Fruit fly (Drosophila melanogaster) whole organism, embryonic: ENCODE results near the gene Sirt4.

Experiments used
- Adf1 ChIP-seq: fragments of 200-800 bp; sonication (Bioruptor generic); IDR thresholded peaks from 2 replicates; pipeline ENCODE4 v1.3.6; 2022; ENCODE audit warnings: missing biosample characterization, missing genetic modification characterization
- C15 ChIP-seq: fragments of 200-800 bp; sonication (Bioruptor generic); IDR thresholded peaks from 3 replicates; pipeline ENCODE4 v1.3.6; 2022; ENCODE audit warnings: missing biosample characterization, missing genetic modification characterization
- CG11456 ChIP-seq: fragments of 200-800 bp; sonication (Bioruptor generic); IDR thresholded peaks from 3 replicates; pipeline ENCODE4 v1.3.6; 2022; ENCODE audit warnings: missing biosample characterization, missing genetic modification characterization
- CG12219 ChIP-seq: fragments of 200-800 bp; sonication (Bioruptor generic); optimal IDR thresholded peaks from 3 replicates; lab custom pipeline; 2018; ENCODE audit warnings: missing biosample characterization, mild to moderate bottlenecking, missing genetic modification characterization
- CG14014 ChIP-seq: fragments of 200-800 bp; sonication (Bioruptor generic); IDR thresholded peaks from 2 replicates; pipeline ENCODE4 v1.3.6; 2022; ENCODE audit warnings: missing biosample characterization, missing genetic modification characterization
- CG14710 ChIP-seq: fragments of 200-800 bp; sonication (Bioruptor generic); optimal IDR thresholded peaks from 3 replicates; lab custom pipeline; 2019; ENCODE audit warnings: missing biosample characterization, mild to moderate bottlenecking, missing genetic modification characterization, moderate library complexity
- CG1602 ChIP-seq: fragments of 200-800 bp; sonication (Bioruptor generic); optimal IDR thresholded peaks from 3 replicates; lab custom pipeline; 2016; ENCODE audit warnings: missing biosample characterization, missing genetic modification characterization
- CG1647 ChIP-seq: fragments of 200-800 bp; sonication (Bioruptor generic); optimal IDR thresholded peaks from 3 replicates; lab custom pipeline; 2016; ENCODE audit warnings: missing biosample characterization, missing genetic modification characterization
- CG17568 ChIP-seq: fragments of 200-800 bp; sonication (Bioruptor generic); optimal IDR thresholded peaks from 2 replicates; lab custom pipeline; 2018; ENCODE audit warnings: missing biosample characterization, mild to moderate bottlenecking, missing genetic modification characterization, moderate library complexity
- CG17829 ChIP-seq: fragments of 200-800 bp; optimal IDR thresholded peaks from 2 replicates; lab custom pipeline; 2019; ENCODE audit warnings: missing biosample characterization, mild to moderate bottlenecking, missing genetic modification characterization, moderate library complexity
- CG18764 ChIP-seq: fragments of 200-800 bp; sonication (Bioruptor generic); optimal IDR thresholded peaks from 3 replicates; lab custom pipeline; 2016; ENCODE audit warnings: missing biosample characterization, missing genetic modification characterization
- CG2875 ChIP-seq: fragments of 200-800 bp; sonication (Bioruptor generic); optimal IDR thresholded peaks from 2 replicates; lab custom pipeline; 2017; ENCODE audit warnings: missing biosample characterization, mild to moderate bottlenecking, missing genetic modification characterization, missing genetic modification reagents
- CG31441 ChIP-seq: fragments of 200-800 bp; sonication (Bioruptor generic); IDR thresholded peaks from 2 replicates; pipeline ENCODE4 v1.3.6; 2022; ENCODE audit warnings: missing biosample characterization, missing genetic modification characterization
- CG33557 ChIP-seq: fragments of 200-800 bp; sonication (Bioruptor generic); optimal IDR thresholded peaks from 2 replicates; lab custom pipeline; 2019; ENCODE audit warnings: missing biosample characterization, mild to moderate bottlenecking, missing genetic modification characterization, moderate library complexity
- CG3407 ChIP-seq: fragments of 200-800 bp; sonication (Bioruptor generic); optimal IDR thresholded peaks from 2 replicates; lab custom pipeline; 2018; ENCODE audit warnings: missing biosample characterization, mild to moderate bottlenecking, missing genetic modification characterization
- CG4617 ChIP-seq: fragments of 200-800 bp; sonication (Bioruptor generic); optimal IDR thresholded peaks from 3 replicates; lab custom pipeline; 2016; ENCODE audit warnings: missing biosample characterization, missing genetic modification characterization, borderline replicate concordance
- CG6175 ChIP-seq: fragments of 200-800 bp; sonication (Bioruptor generic); IDR thresholded peaks from 3 replicates; pipeline ENCODE4 v1.3.6; 2022; ENCODE audit warnings: missing biosample characterization, missing genetic modification characterization
- CG6683 ChIP-seq: fragments of 200-800 bp; sonication (Bioruptor generic); optimal IDR thresholded peaks from 2 replicates; lab custom pipeline; 2017; ENCODE audit warnings: missing biosample characterization, mild to moderate bottlenecking, missing genetic modification characterization, missing genetic modification reagents
- CG6765 ChIP-seq: fragments of 200-800 bp; sonication (Bioruptor generic); optimal IDR thresholded peaks from 3 replicates; lab custom pipeline; 2017; ENCODE audit warnings: missing biosample characterization, mild to moderate bottlenecking, missing genetic modification characterization
- CG6854 ChIP-seq: fragments of 200-800 bp; sonication (Bioruptor generic); optimal IDR thresholded peaks from 3 replicates; lab custom pipeline; 2017; ENCODE audit warnings: missing biosample characterization, mild to moderate bottlenecking, missing genetic modification characterization
- Deaf1 ChIP-seq: fragments of 200-800 bp; optimal IDR thresholded peaks from 3 replicates; lab custom pipeline; 2019; ENCODE audit warnings: missing biosample characterization, mild to moderate bottlenecking, missing genetic modification characterization, moderate library complexity
- Dip2 ChIP-seq: fragments of 200-800 bp; sonication (Bioruptor generic); IDR thresholded peaks from 2 replicates; pipeline ENCODE4 v1.3.6; 2022; ENCODE audit warnings: missing biosample characterization, missing genetic modification characterization
- Elba2 ChIP-seq: fragments of 200-800 bp; sonication (Bioruptor generic); optimal IDR thresholded peaks from 3 replicates; lab custom pipeline; 2016; ENCODE audit warnings: missing biosample characterization, missing genetic modification characterization
- Ets97D ChIP-seq: fragments of 200-800 bp; sonication (Bioruptor generic); optimal IDR thresholded peaks from 3 replicates; lab custom pipeline; 2016; ENCODE audit warnings: missing biosample characterization, missing genetic modification characterization
- Hr3 ChIP-seq: fragments of 200-800 bp; sonication (Bioruptor generic); optimal IDR thresholded peaks from 3 replicates; lab custom pipeline; 2016; ENCODE audit warnings: missing biosample characterization, missing genetic modification characterization
- Kr ChIP-seq: fragments of 200-800 bp; sonication (Bioruptor generic); optimal IDR thresholded peaks from 2 replicates; lab custom pipeline; 2017; ENCODE audit warnings: missing biosample characterization, mild to moderate bottlenecking, missing genetic modification characterization
- Med ChIP-seq: fragments of 200-800 bp; sonication (Bioruptor generic); peaks from one replicate; lab custom pipeline; 2016; ENCODE audit warnings: missing biosample characterization, missing genetic modification characterization, mild to moderate bottlenecking, inconsistent platforms, moderate library complexity
- Mes4 ChIP-seq: fragments of 200-800 bp; sonication (Bioruptor generic); optimal IDR thresholded peaks from 2 replicates; lab custom pipeline; 2016; ENCODE audit warnings: missing biosample characterization, missing genetic modification characterization
- Neu2 ChIP-seq: fragments of 200-800 bp; sonication (Bioruptor generic); optimal IDR thresholded peaks from 3 replicates; lab custom pipeline; 2016; ENCODE audit warnings: missing biosample characterization, missing genetic modification characterization, borderline replicate concordance
- Opbp ChIP-seq: fragments of 200-800 bp; sonication (Bioruptor generic); IDR thresholded peaks from 3 replicates; pipeline ENCODE4 v1.3.6; 2022; ENCODE audit warnings: missing biosample characterization, missing genetic modification characterization; ENCODE audit not compliant: partially characterized antibody
- Six4 ChIP-seq: fragments of 200-800 bp; sonication (Bioruptor generic); optimal IDR thresholded peaks from 2 replicates; lab custom pipeline; 2016; ENCODE audit warnings: missing biosample characterization, missing genetic modification characterization
- az2 ChIP-seq: fragments of 200-800 bp; sonication (Bioruptor generic); optimal IDR thresholded peaks from 3 replicates; lab custom pipeline; 2016; ENCODE audit warnings: missing biosample characterization, missing genetic modification characterization
- cg ChIP-seq: fragments of 200-800 bp; sonication (Bioruptor generic); optimal IDR thresholded peaks from 3 replicates; lab custom pipeline; 2019; ENCODE audit warnings: missing biosample characterization, mild to moderate bottlenecking, missing genetic modification characterization, moderate library complexity
- da ChIP-seq: fragments of 200-800 bp; sonication (Bioruptor generic); optimal IDR thresholded peaks from 2 replicates; lab custom pipeline; 2016; ENCODE audit warnings: missing biosample characterization, missing genetic modification characterization
- ftz-f1 ChIP-seq: fragments of 200-800 bp; sonication (Bioruptor generic); optimal IDR thresholded peaks from 2 replicates; lab custom pipeline; 2016; ENCODE audit warnings: missing biosample characterization, missing genetic modification characterization
- gro ChIP-seq: fragments of 200-800 bp; sonication (Bioruptor generic); optimal IDR thresholded peaks from 2 replicates; lab custom pipeline; 2016; ENCODE audit warnings: missing biosample characterization, missing genetic modification characterization
- kni ChIP-seq: fragments of 200-800 bp; sonication (Bioruptor generic); optimal IDR thresholded peaks from 3 replicates; lab custom pipeline; 2017; ENCODE audit warnings: mild to moderate bottlenecking, missing biosample characterization, missing genetic modification reagents, missing genetic modification characterization
- lbe ChIP-seq: fragments of 200-800 bp; sonication (Bioruptor generic); optimal IDR thresholded peaks from 2 replicates; lab custom pipeline; 2016; ENCODE audit warnings: missing biosample characterization, mild to moderate bottlenecking, missing genetic modification characterization
- lov ChIP-seq, 2 experiments: fragments of 200-800 bp in 1 of 2; fragments of >200 bp in 1 of 2; sonication (Bioruptor generic) in 1 of 2; IDR thresholded peaks in 1 of 2; optimal IDR thresholded peaks in 1 of 2; 2 replicates in 1 of 2; 3 replicates in 1 of 2; pipeline versions ENCODE4 v1.3.6 to Lab custom; 2017 to 2022; ENCODE audit warnings: missing biosample characterization in 1 of 2, missing genetic modification characterization in 1 of 2
- nerfin-2 ChIP-seq: fragments of 200-800 bp; sonication (Bioruptor generic); IDR thresholded peaks from 2 replicates; pipeline ENCODE4 v1.3.6; 2022; ENCODE audit warnings: missing biosample characterization, missing genetic modification characterization; ENCODE audit not compliant: partially characterized antibody
- nom ChIP-seq: fragments of 200-800 bp; sonication (Bioruptor generic); optimal IDR thresholded peaks from 2 replicates; lab custom pipeline; 2017; ENCODE audit warnings: missing biosample characterization, missing genetic modification characterization, mild to moderate bottlenecking, moderate library complexity, missing genetic modification reagents
- pnt ChIP-seq: fragments of 200-800 bp; sonication (Bioruptor generic); optimal IDR thresholded peaks from 3 replicates; lab custom pipeline; 2016; ENCODE audit warnings: missing biosample characterization, missing genetic modification characterization
- sc ChIP-seq, 3 experiments: fragments of >200 bp in 2 of 3; fragments of 200-800 bp in 1 of 3; sonication (Bioruptor generic) in 1 of 3; optimal IDR thresholded peaks; 2 replicates in 2 of 3; 3 replicates in 1 of 3; lab custom pipeline; 2017; ENCODE audit warnings: mild to moderate bottlenecking in 1 of 3, missing biosample characterization in 1 of 3, missing genetic modification characterization in 1 of 3, missing genetic modification reagents in 1 of 3
- sd ChIP-seq: fragments of 200-800 bp; sonication (Bioruptor generic); optimal IDR thresholded peaks from 3 replicates; lab custom pipeline; 2018; ENCODE audit warnings: missing biosample characterization, mild to moderate bottlenecking, missing genetic modification characterization, moderate library complexity
- sens ChIP-seq: fragments of 200-800 bp; sonication (Bioruptor generic); peaks from one replicate; lab custom pipeline; 2016; ENCODE audit warnings: missing biosample characterization, missing genetic modification characterization
- slou ChIP-seq: fragments of 200-800 bp; sonication (Bioruptor generic); optimal IDR thresholded peaks from 3 replicates; lab custom pipeline; 2016; ENCODE audit warnings: missing biosample characterization, missing genetic modification characterization
- slp2 ChIP-seq: fragments of 200-800 bp; sonication (Bioruptor generic); optimal IDR thresholded peaks from 2 replicates; lab custom pipeline; 2016; ENCODE audit warnings: missing biosample characterization, missing genetic modification characterization
- vfl ChIP-seq: fragments of 200-800 bp; sonication (Bioruptor generic); optimal IDR thresholded peaks from 2 replicates; lab custom pipeline; 2016; ENCODE audit warnings: missing biosample characterization, missing genetic modification characterization

The Sirt4 gene

DNA sequence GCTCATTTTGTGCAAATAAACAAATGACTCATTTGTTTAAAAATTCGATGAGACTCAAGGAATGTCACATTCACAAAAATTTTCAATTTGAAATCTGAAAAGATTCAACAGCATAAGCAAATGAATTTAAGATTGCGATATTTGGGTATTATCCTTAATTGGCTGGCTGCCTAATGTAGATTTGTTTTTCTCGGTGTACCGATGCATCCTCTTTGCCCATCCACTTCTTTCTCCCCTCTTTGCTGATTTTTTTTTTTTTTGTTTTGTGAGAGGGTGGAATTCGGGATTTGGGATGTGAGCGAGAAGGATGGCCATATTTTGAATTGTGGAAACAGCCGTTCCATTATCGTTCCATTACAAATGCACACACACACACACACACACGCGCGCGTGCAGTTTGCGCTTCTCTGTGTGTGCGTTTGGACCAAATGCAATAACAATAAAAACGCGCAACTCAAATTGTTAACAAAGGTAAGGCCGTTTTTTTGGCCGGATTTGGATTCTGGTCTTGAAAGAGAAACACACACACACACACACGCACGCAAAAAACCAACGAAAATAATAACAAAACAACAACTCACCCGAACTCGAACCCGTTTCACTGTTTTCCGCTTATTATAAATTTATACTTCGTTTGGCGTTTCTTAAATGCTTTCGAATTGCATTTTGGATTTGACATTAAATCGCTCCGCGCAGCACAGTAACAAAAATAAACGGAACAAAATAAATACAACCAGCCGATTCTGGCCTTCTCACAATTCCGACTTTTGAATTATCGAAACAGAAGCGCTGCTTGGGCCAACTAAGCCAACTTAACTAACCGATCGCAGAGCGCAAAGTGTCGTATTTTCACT is 13.6 kb upstream of the Sirt4 start (continued):
- no peak for TF ChIP-seq Neu2 (GFP tag; lab: Kevin White, UChicago)
- peak; percentile 44 for TF ChIP-seq kni (GFP tag; lab: Kevin White, UChicago)
- TF ChIP-seq slou (GFP tag; lab: Kevin White, UChicago), result no peak
- no peak for TF ChIP-seq sd (tag; lab: Kevin White, UChicago)
- TF ChIP-seq C15 (GFP tag; lab: Robert Waterston, UW), result no peak
- TF ChIP-seq CG12219 (GFP tag; lab: Kevin White, UChicago), result peak; percentile 26
- TF ChIP-seq da, result peak; percentile 8
- TF ChIP-seq CG14710 (tag; lab: Kevin White, UChicago), result peak; percentile 70
- no peak for TF ChIP-seq CG14014 (GFP tag; lab: Robert Waterston, UW)
- no peak for TF ChIP-seq CG1647 (GFP tag; lab: Kevin White, UChicago)
- peak; percentile 26 for TF ChIP-seq Deaf1 (tag; lab: Kevin White, UChicago)
- peak; percentile 41 for TF ChIP-seq CG18764 (GFP tag; lab: Kevin White, UChicago)
- no peak for TF ChIP-seq lov (optimal IDR thresholded peaks at IDR 0.05; lab: Kevin White, UChicago)
- TF ChIP-seq lov (GFP tag; IDR thresholded peaks at IDR 0.05; lab: Robert Waterston, UW), result no peak
- peak; percentile 36 for TF ChIP-seq Six4
- peak; percentile 17 for TF ChIP-seq CG1602 (GFP tag; lab: Kevin White, UChicago)
- TF ChIP-seq Opbp (GFP tag; lab: Robert Waterston, UW), result no peak
- no peak for TF ChIP-seq Elba2 (GFP tag; lab: Kevin White, UChicago)
- TF ChIP-seq CG33557, result peak; percentile 24
- peak; percentile 71 for TF ChIP-seq cg (GFP tag; lab: Kevin White, UChicago)
- no peak for TF ChIP-seq Dip2
- TF ChIP-seq ftz-f1, result no peak
- peak; percentile 6 for TF ChIP-seq nom (GFP tag; lab: Kevin White, UChicago)
- TF ChIP-seq Med, result peak; percentile 41
- TF ChIP-seq Hr3 (GFP tag; lab: Kevin White, UChicago), result peak; percentile 40
- TF ChIP-seq Adf1 (GFP tag; lab: Robert Waterston, UW), result no peak
- no peak for TF ChIP-seq sc (optimal IDR thresholded peaks at IDR 0.05; lab: Kevin White, UChicago)
- TF ChIP-seq sc (GFP tag; optimal IDR thresholded peaks at IDR 0.05; lab: Kevin White, UChicago), result peak; percentile 40
- no peak; the same call in 1 of the 2 replicates for TF ChIP-seq CG31441 (GFP tag; lab: Robert Waterston, UW)
- TF ChIP-seq CG17829 (tag; lab: Kevin White, UChicago), result peak; percentile 60
- TF ChIP-seq lbe, result peak; percentile 32
- no peak for TF ChIP-seq CG6683 (GFP tag; lab: Kevin White, UChicago)
- no peak for TF ChIP-seq gro
- TF ChIP-seq CG4617, result no peak
- peak; percentile 46 for TF ChIP-seq CG3407 (GFP tag; lab: Kevin White, UChicago)
- no peak for TF ChIP-seq Ets97D (GFP tag; lab: Kevin White, UChicago)
- peak; percentile 40 for TF ChIP-seq az2
- no peak for TF ChIP-seq nerfin-2 (GFP tag; lab: Robert Waterston, UW)
- TF ChIP-seq vfl (GFP tag; lab: Kevin White, UChicago), result no peak
- no peak for TF ChIP-seq CG6175 (GFP tag; lab: Robert Waterston, UW)
- TF ChIP-seq Kr (GFP tag; lab: Kevin White, UChicago), result no peak
- no peak for TF ChIP-seq CG6765
- TF ChIP-seq pnt (GFP tag; lab: Kevin White, UChicago), result peak; percentile 50
- peak; percentile 27 for TF ChIP-seq slp2
- no peak for TF ChIP-seq CG11456
- peak; percentile 19 for TF ChIP-seq CG2875 (GFP tag; lab: Kevin White, UChicago)
- TF ChIP-seq CG17568 (GFP tag; lab: Kevin White, UChicago), result no peak
- peak; percentile 40 for TF ChIP-seq Mes4
- TF ChIP-seq CG6854 (GFP tag; lab: Kevin White, UChicago), result no peak
- peak; percentile 95 for TF ChIP-seq sens (GFP tag; lab: Kevin White, UChicago)
